Worm (Caenorhabditis elegans) whole organism, early embryonic: ENCODE measurements around the gene srh-192.

Experiments used
- B0310.2 ChIP-seq: sonication (generic microtip); optimal IDR thresholded peaks from 2 replicates; lab custom pipeline; 2016; ENCODE audit warnings: mild to moderate bottlenecking, missing genetic modification characterization, missing compliant biosample characterization
- aly-1 ChIP-seq: sonication (generic microtip); optimal IDR thresholded peaks from 2 replicates; lab custom pipeline; 2016; ENCODE audit warnings: missing genetic modification characterization, missing compliant biosample characterization
- ama-1 ChIP-seq: fragments of 150-350 bp; optimal IDR thresholded peaks from 2 replicates; lab custom pipeline; 2014
- ceh-36 ChIP-seq: sonication (generic microtip); optimal IDR thresholded peaks from 2 replicates; lab custom pipeline; 2016; ENCODE audit warnings: missing genetic modification characterization, inconsistent platforms, missing compliant biosample characterization
- tbx-11 ChIP-seq: fragments of 200-800 bp; sonication (Bioruptor generic); IDR thresholded peaks from 2 replicates; pipeline ENCODE4 v1.3.6; 2022; ENCODE audit warnings: missing genetic modification characterization, missing compliant biosample characterization

DNA sequence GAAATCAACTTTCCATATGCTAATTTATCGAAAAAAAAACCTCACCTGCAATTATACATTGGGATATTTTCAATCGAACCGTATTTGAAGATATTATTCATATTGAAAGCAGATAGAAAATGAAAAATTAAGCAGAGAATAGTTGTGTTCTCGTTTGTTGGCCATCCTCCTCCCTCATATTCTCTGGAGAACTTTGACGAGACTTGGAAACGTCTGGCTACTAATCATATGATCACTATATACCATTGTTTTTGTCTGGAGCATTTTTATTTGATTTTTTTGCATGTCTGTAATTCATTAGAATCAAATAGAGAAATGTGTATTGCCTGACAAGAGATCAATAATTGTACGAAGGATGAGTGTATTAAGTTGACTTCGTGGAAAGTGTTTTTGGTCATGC lies 50.4 kb downstream of the srh-192 start, which contains the start of gene srt-35:
- TF ChIP-seq aly-1 (tag; lab: Kevin White, UChicago) (no peak), ceh-36 (tag; lab: Kevin White, UChicago) (no peak), ama-1 (lab: Kevin White, UChicago) (no peak), B0310.2 (tag; lab: Kevin White, UChicago) (no peak), tbx-11 (GFP tag; lab: Robert Waterston, UW) (no peak)
